Fruit fly (Drosophila melanogaster) whole organism, embryonic: ENCODE data around the gene Gr98d.

Experiments used
- Bteb2 ChIP-seq: fragments of 200-800 bp; sonication (Bioruptor generic); optimal IDR thresholded peaks from 2 replicates; lab custom pipeline; 2016; ENCODE audit warnings: missing biosample characterization, missing genetic modification characterization
- CG10209 ChIP-seq: fragments of 200-800 bp; sonication (Bioruptor generic); optimal IDR thresholded peaks from 3 replicates; lab custom pipeline; 2017; ENCODE audit warnings: missing biosample characterization, mild to moderate bottlenecking, missing genetic modification characterization, missing genetic modification reagents
- CG10321 ChIP-seq: fragments of 200-800 bp; sonication (Bioruptor generic); IDR thresholded peaks from 2 replicates; pipeline ENCODE4 v1.3.6; 2022; ENCODE audit warnings: missing biosample characterization, missing genetic modification characterization
- CG12071 ChIP-seq: fragments of 200-800 bp; sonication (Bioruptor generic); optimal IDR thresholded peaks from 3 replicates; lab custom pipeline; 2018; ENCODE audit warnings: missing biosample characterization, mild to moderate bottlenecking, missing genetic modification characterization
- CG13287 ChIP-seq: fragments of 200-800 bp; sonication (Bioruptor generic); IDR thresholded peaks from 2 replicates; pipeline ENCODE4 v1.3.6; 2022; ENCODE audit warnings: missing biosample characterization, missing genetic modification characterization; ENCODE audit not compliant: partially characterized antibody
- CG13775 ChIP-seq: fragments of 200-800 bp; sonication (Bioruptor generic); optimal IDR thresholded peaks from 3 replicates; lab custom pipeline; 2017; ENCODE audit warnings: missing biosample characterization, mild to moderate bottlenecking, missing genetic modification characterization
- CG14441 ChIP-seq: fragments of 200-800 bp; sonication (Bioruptor generic); IDR thresholded peaks from 2 replicates; pipeline ENCODE4 v1.3.6; 2022; ENCODE audit warnings: missing biosample characterization, missing genetic modification characterization
- CG14710 ChIP-seq: fragments of 200-800 bp; sonication (Bioruptor generic); optimal IDR thresholded peaks from 3 replicates; lab custom pipeline; 2019; ENCODE audit warnings: missing biosample characterization, mild to moderate bottlenecking, missing genetic modification characterization, moderate library complexity
- CG17328 ChIP-seq: fragments of 200-800 bp; sonication (Bioruptor generic); IDR thresholded peaks from 2 replicates; pipeline ENCODE4 v1.3.6; 2022; ENCODE audit warnings: missing biosample characterization, missing genetic modification characterization
- CG2712 ChIP-seq: fragments of 200-800 bp; optimal IDR thresholded peaks from 3 replicates; lab custom pipeline; 2019; ENCODE audit warnings: missing biosample characterization, mild to moderate bottlenecking, missing genetic modification characterization, moderate library complexity
- CG3281 ChIP-seq: fragments of 200-800 bp; sonication (Bioruptor generic); optimal IDR thresholded peaks from 3 replicates; lab custom pipeline; 2017; ENCODE audit warnings: missing biosample characterization, mild to moderate bottlenecking, missing genetic modification characterization
- CG42726 ChIP-seq: fragments of 200-800 bp; sonication (Bioruptor generic); IDR thresholded peaks from 2 replicates; pipeline ENCODE4 v1.3.6; 2022; ENCODE audit warnings: missing biosample characterization, missing genetic modification characterization; ENCODE audit not compliant: partially characterized antibody
- CG4328 ChIP-seq: fragments of 200-800 bp; sonication (Bioruptor generic); optimal IDR thresholded peaks from 3 replicates; lab custom pipeline; 2017; ENCODE audit warnings: missing biosample characterization, missing genetic modification reagents, missing genetic modification characterization
- CG6765 ChIP-seq: fragments of 200-800 bp; sonication (Bioruptor generic); optimal IDR thresholded peaks from 3 replicates; lab custom pipeline; 2017; ENCODE audit warnings: missing biosample characterization, mild to moderate bottlenecking, missing genetic modification characterization
- CG7357 ChIP-seq: fragments of 200-800 bp; sonication (Bioruptor generic); IDR thresholded peaks from 3 replicates; pipeline ENCODE4 v1.3.6; 2022; ENCODE audit warnings: missing biosample characterization, missing genetic modification characterization
- CG7963 ChIP-seq: fragments of 200-800 bp; sonication (Bioruptor generic); IDR thresholded peaks from 3 replicates; pipeline ENCODE4 v1.3.6; 2022; ENCODE audit warnings: missing biosample characterization, missing genetic modification characterization; ENCODE audit not compliant: partially characterized antibody
- CG8924 ChIP-seq: fragments of 200-800 bp; optimal IDR thresholded peaks from 3 replicates; lab custom pipeline; 2019; ENCODE audit warnings: missing biosample characterization, mild to moderate bottlenecking, missing genetic modification characterization, moderate library complexity
- CG8944 ChIP-seq: fragments of 200-800 bp; sonication (Bioruptor generic); optimal IDR thresholded peaks from 3 replicates; lab custom pipeline; 2016; ENCODE audit warnings: missing biosample characterization, missing genetic modification characterization
- CG9609 ChIP-seq: fragments of 200-800 bp; sonication (Bioruptor generic); optimal IDR thresholded peaks from 3 replicates; lab custom pipeline; 2016; ENCODE audit warnings: missing biosample characterization, missing genetic modification characterization
- CG9932 ChIP-seq: fragments of 200-800 bp; sonication (Bioruptor generic); IDR thresholded peaks from 2 replicates; pipeline ENCODE4 v1.3.6; 2022; ENCODE audit warnings: missing biosample characterization, missing genetic modification characterization
- CTCF ChIP-seq: fragments of 200-800 bp; sonication (Bioruptor generic); optimal IDR thresholded peaks from 2 replicates; lab custom pipeline; 2017; ENCODE audit warnings: missing biosample characterization, mild to moderate bottlenecking, missing genetic modification characterization, moderate library complexity
- H2.0 ChIP-seq: fragments of 200-800 bp; sonication (Bioruptor generic); IDR thresholded peaks from 2 replicates; pipeline ENCODE4 v1.3.6; 2022; ENCODE audit warnings: missing biosample characterization, missing genetic modification characterization
- HmgZ ChIP-seq: fragments of 200-800 bp; sonication (Bioruptor generic); optimal IDR thresholded peaks from 2 replicates; lab custom pipeline; 2018; ENCODE audit warnings: missing biosample characterization, mild to moderate bottlenecking, missing genetic modification characterization
- Lhr ChIP-seq: fragments of 200-800 bp; sonication (Bioruptor generic); optimal IDR thresholded peaks from 3 replicates; lab custom pipeline; 2017; ENCODE audit warnings: mild to moderate bottlenecking, missing biosample characterization, missing genetic modification reagents, missing genetic modification characterization
- Mad ChIP-seq: fragments of 200-800 bp; sonication (Bioruptor generic); optimal IDR thresholded peaks from 2 replicates; lab custom pipeline; 2016; ENCODE audit warnings: missing biosample characterization, missing genetic modification characterization
- NC2β ChIP-seq: fragments of 200-800 bp; sonication (Bioruptor generic); optimal IDR thresholded peaks from 2 replicates; lab custom pipeline; 2016; ENCODE audit warnings: missing biosample characterization, missing genetic modification characterization
- Nf-YA ChIP-seq: fragments of 200-800 bp; sonication (Bioruptor generic); IDR thresholded peaks from 2 replicates; pipeline ENCODE4 v1.3.6; 2022; ENCODE audit warnings: missing biosample characterization, missing genetic modification characterization
- Ptx1 ChIP-seq: fragments of 200-800 bp; sonication (Bioruptor generic); IDR thresholded peaks from 2 replicates; pipeline ENCODE4 v1.3.6; 2022; ENCODE audit warnings: missing biosample characterization, missing genetic modification characterization
- Rfx ChIP-seq: fragments of 200-800 bp; sonication (Bioruptor generic); IDR thresholded peaks from 2 replicates; pipeline ENCODE4 v1.3.6; 2022; ENCODE audit warnings: missing biosample characterization, missing genetic modification characterization
- Sox102F ChIP-seq: fragments of 200-800 bp; sonication (Bioruptor generic); optimal IDR thresholded peaks from 2 replicates; lab custom pipeline; 2018; ENCODE audit warnings: missing biosample characterization, mild to moderate bottlenecking, missing genetic modification characterization, moderate library complexity
- Ssrp ChIP-seq: fragments of 200-800 bp; sonication (Bioruptor generic); optimal IDR thresholded peaks from 2 replicates; lab custom pipeline; 2018; ENCODE audit warnings: missing biosample characterization, mild to moderate bottlenecking, missing genetic modification characterization, moderate library complexity
- Tbp ChIP-seq: fragments of >200 bp; optimal IDR thresholded peaks from 2 replicates; lab custom pipeline; 2018; ENCODE audit warnings: missing biosample characterization, missing genetic modification characterization
- bab2 ChIP-seq: fragments of 200-800 bp; sonication (Bioruptor generic); optimal IDR thresholded peaks from 2 replicates; lab custom pipeline; 2016; ENCODE audit warnings: missing biosample characterization, missing genetic modification characterization
- caup ChIP-seq: fragments of 200-800 bp; sonication (Bioruptor generic); optimal IDR thresholded peaks from 3 replicates; lab custom pipeline; 2017; ENCODE audit warnings: missing biosample characterization, mild to moderate bottlenecking, missing genetic modification characterization, moderate library complexity; ENCODE audit not compliant: severe bottlenecking
- dm ChIP-seq: fragments of 200-800 bp; sonication (Bioruptor generic); optimal IDR thresholded peaks from 3 replicates; lab custom pipeline; 2016; ENCODE audit warnings: missing biosample characterization, missing genetic modification characterization
- hb ChIP-seq: fragments of 200-800 bp; sonication (Bioruptor generic); IDR thresholded peaks from 3 replicates; pipeline ENCODE4 v1.3.6; 2022; ENCODE audit warnings: missing biosample characterization, missing genetic modification characterization; ENCODE audit not compliant: partially characterized antibody
- jigr1 ChIP-seq: fragments of 200-800 bp; sonication (Bioruptor generic); IDR thresholded peaks from 3 replicates; pipeline ENCODE4 v1.3.6; 2022; ENCODE audit warnings: missing biosample characterization, missing genetic modification characterization
- pan ChIP-seq, 4 experiments: fragments of >200 bp in 3 of 4; fragments of 200-800 bp in 1 of 4; sonication (Bioruptor generic) in 1 of 4; optimal IDR thresholded peaks in 3 of 4; IDR thresholded peaks in 1 of 4; 2 replicates each; pipeline versions ENCODE4 v1.3.6 to Lab custom; 2017 to 2022; ENCODE audit warnings: missing biosample characterization in 2 of 4, missing genetic modification characterization in 2 of 4, mixed read lengths in 1 of 4
- pfk ChIP-seq: fragments of 200-800 bp; sonication (Bioruptor generic); optimal IDR thresholded peaks from 2 replicates; lab custom pipeline; 2018; ENCODE audit warnings: missing biosample characterization, mild to moderate bottlenecking, missing genetic modification characterization, moderate library complexity
- ro ChIP-seq: fragments of 200-800 bp; sonication (Bioruptor generic); IDR thresholded peaks from 2 replicates; pipeline ENCODE4 v1.3.6; 2022; ENCODE audit warnings: missing biosample characterization, missing genetic modification characterization
- row ChIP-seq: fragments of 200-800 bp; sonication (Bioruptor generic); IDR thresholded peaks from 3 replicates; pipeline ENCODE4 v1.3.6; 2022; ENCODE audit warnings: missing biosample characterization, missing genetic modification characterization
- schlank ChIP-seq: fragments of 200-800 bp; sonication (Bioruptor generic); optimal IDR thresholded peaks from 2 replicates; lab custom pipeline; 2018; ENCODE audit warnings: missing biosample characterization, mild to moderate bottlenecking, missing genetic modification characterization
- shn ChIP-seq: fragments of 200-800 bp; sonication (Bioruptor generic); optimal IDR thresholded peaks from 3 replicates; lab custom pipeline; 2016; ENCODE audit warnings: missing biosample characterization, missing genetic modification characterization
- sna ChIP-seq: fragments of 200-800 bp; sonication (Bioruptor generic); IDR thresholded peaks from 2 replicates; pipeline ENCODE4 v1.3.6; 2022; ENCODE audit warnings: missing biosample characterization, missing genetic modification characterization; ENCODE audit not compliant: partially characterized antibody
- stwl ChIP-seq: fragments of 200-800 bp; sonication (Bioruptor generic); optimal IDR thresholded peaks from 3 replicates; lab custom pipeline; 2018; ENCODE audit warnings: missing biosample characterization, mild to moderate bottlenecking, missing genetic modification characterization, moderate library complexity
- tin ChIP-seq: fragments of 200-800 bp; sonication (Bioruptor generic); optimal IDR thresholded peaks from 3 replicates; lab custom pipeline; 2016; ENCODE audit warnings: missing biosample characterization, missing genetic modification characterization
- toy ChIP-seq: fragments of 200-800 bp; sonication (Bioruptor generic); IDR thresholded peaks from 2 replicates; pipeline ENCODE4 v1.3.6; 2022; ENCODE audit warnings: missing biosample characterization, missing genetic modification characterization
- vnd ChIP-seq: fragments of 200-800 bp; sonication (Bioruptor generic); IDR thresholded peaks from 3 replicates; pipeline ENCODE4 v1.3.6; 2022; ENCODE audit warnings: missing biosample characterization, missing genetic modification characterization; ENCODE audit not compliant: partially characterized antibody
- z ChIP-seq: fragments of 200-800 bp; sonication (Bioruptor generic); IDR thresholded peaks from 3 replicates; pipeline ENCODE4 v1.3.6; 2022; ENCODE audit warnings: missing biosample characterization, missing genetic modification characterization
- zen ChIP-seq: fragments of 200-800 bp; sonication (Bioruptor generic); optimal IDR thresholded peaks from 3 replicates; lab custom pipeline; 2018; ENCODE audit warnings: missing biosample characterization, mild to moderate bottlenecking, missing genetic modification characterization, moderate library complexity

Gr98d gene

DNA sequence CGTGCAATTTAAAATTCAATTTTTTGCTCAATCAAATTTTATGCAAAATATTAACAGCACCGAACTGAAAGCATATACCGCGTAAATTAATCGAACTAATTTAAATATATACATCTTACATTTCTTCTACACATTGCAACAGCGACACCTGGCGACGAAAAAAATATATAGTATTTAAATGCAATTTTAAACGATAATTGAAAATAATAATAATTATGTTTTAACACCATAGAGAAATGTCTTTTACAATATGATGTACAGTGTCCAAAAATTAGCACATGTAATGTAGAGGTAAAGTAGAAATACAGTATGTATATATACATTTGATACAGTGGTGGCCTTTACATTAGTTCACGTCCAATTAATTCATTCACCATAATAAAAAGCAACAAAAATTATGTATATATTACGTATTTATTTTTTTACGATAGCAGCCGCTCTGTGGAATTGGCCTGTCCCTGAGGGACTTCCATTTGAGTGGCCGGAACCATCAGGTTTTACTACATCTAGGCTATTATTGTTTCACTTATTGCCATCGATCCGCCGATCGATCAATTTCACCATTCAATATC lies 1.6 kb downstream of the Gr98d start (continued):
- TF ChIP-seq CG8924 (tag; lab: Kevin White, UChicago) (no peak), jigr1 (GFP tag; lab: Robert Waterston, UW) (peak; percentile 46; the same call in 1 of the 3 replicates), CG13775 (GFP tag; lab: Kevin White, UChicago) (no peak), CG12071 (GFP tag; lab: Kevin White, UChicago) (no peak), CG2712 (tag; lab: Kevin White, UChicago) (peak; percentile 58), CG42726 (GFP tag; lab: Robert Waterston, UW) (0 out of 2 replicates have a peak, but pooled peaks have one; percentile 40), tin (no peak), Mad (no peak), schlank (tag; lab: Kevin White, UChicago) (no peak), stwl (tag; lab: Kevin White, UChicago) (peak; percentile 56), CG9932 (GFP tag; lab: Robert Waterston, UW) (peak; percentile 23; the same call in 1 of the 2 replicates), Sox102F (GFP tag; lab: Kevin White, UChicago) (peak; percentile 3), CG17328 (no peak), CG14441 (GFP tag; lab: Robert Waterston, UW) (0 out of 2 replicates have a peak, but pooled peaks have one; percentile 15), CG7963 (GFP tag; lab: Robert Waterston, UW) (0 out of 3 replicates have a peak, but pooled peaks have one; percentile 14), vnd (GFP tag; lab: Robert Waterston, UW) (peak; percentile 51; the same call in 1 of the 3 replicates), Nf-YA (GFP tag; lab: Robert Waterston, UW) (no peak), caup (no peak), sna (GFP tag; lab: Robert Waterston, UW) (no peak), hb (GFP tag; lab: Robert Waterston, UW) (0 out of 3 replicates have a peak, but pooled peaks have one; percentile 19), CG4328 (GFP tag; lab: Kevin White, UChicago) (no peak), z (GFP tag; lab: Robert Waterston, UW) (no peak), H2.0 (GFP tag; lab: Robert Waterston, UW) (no peak), Ssrp (tag; lab: Kevin White, UChicago) (peak; percentile 9), row (GFP tag; lab: Robert Waterston, UW) (no peak), CTCF (peak; percentile 91), Rfx (GFP tag; lab: Robert Waterston, UW) (peak; percentile 23; the same call in 1 of the 2 replicates), CG3281 (GFP tag; lab: Kevin White, UChicago) (no peak), CG10321 (no peak), CG7357 (no peak), zen (peak; percentile 24), CG13287 (GFP tag; lab: Robert Waterston, UW) (peak; percentile 44; the same call in 1 of the 2 replicates), bab2 (GFP tag; lab: Kevin White, UChicago) (no peak), toy (GFP tag; lab: Robert Waterston, UW) (no peak), Tbp (GFP tag; lab: Kevin White, UChicago) (no peak), dm (GFP tag; lab: Kevin White, UChicago) (no peak), ro (GFP tag; lab: Robert Waterston, UW) (no peak), CG9609 (GFP tag; lab: Kevin White, UChicago) (no peak), Lhr (GFP tag; lab: Kevin White, UChicago) (no peak), NC2β (GFP tag; lab: Kevin White, UChicago) (no peak), CG6765 (GFP tag; lab: Kevin White, UChicago) (no peak), shn (no peak), pfk (no peak), CG10209 (GFP tag; lab: Kevin White, UChicago) (no peak), Ptx1 (GFP tag; lab: Robert Waterston, UW) (peak; percentile 40; the same call in 1 of the 2 replicates), HmgZ (tag; lab: Kevin White, UChicago) (no peak), pan (optimal IDR thresholded peaks at IDR 0.05; lab: Kevin White, UChicago) (no peak), pan (GFP tag; optimal IDR thresholded peaks at IDR 0.05 in 1 of 2, IDR thresholded peaks at IDR 0.05 in 1 of 2) (peak in 1 of 2 experiments; percentile 13), Bteb2 (no peak), CG8944 (GFP tag; lab: Kevin White, UChicago) (no peak), CG14710 (tag; lab: Kevin White, UChicago) (no peak)
